Fruit fly (Drosophila melanogaster) whole organism, embryonic: ENCODE results near the gene RluA-1.

Experiments used
- Asciz ChIP-seq: fragments of 200-800 bp; sonication (Bioruptor generic); optimal IDR thresholded peaks from 2 replicates; lab custom pipeline; 2017; ENCODE audit warnings: missing biosample characterization, mild to moderate bottlenecking, missing genetic modification characterization, missing genetic modification reagents
- B-H2 ChIP-seq: fragments of 200-800 bp; sonication (Bioruptor generic); optimal IDR thresholded peaks from 2 replicates; lab custom pipeline; 2018; ENCODE audit warnings: missing biosample characterization, mild to moderate bottlenecking, missing genetic modification characterization
- Bgb ChIP-seq: fragments of 200-800 bp; sonication (Bioruptor generic); IDR thresholded peaks from 2 replicates; pipeline ENCODE4 v1.3.6; 2022; ENCODE audit warnings: missing biosample characterization, missing genetic modification characterization; ENCODE audit not compliant: partially characterized antibody
- CG10209 ChIP-seq: fragments of 200-800 bp; sonication (Bioruptor generic); optimal IDR thresholded peaks from 3 replicates; lab custom pipeline; 2017; ENCODE audit warnings: missing biosample characterization, mild to moderate bottlenecking, missing genetic modification characterization, missing genetic modification reagents
- CG11723 ChIP-seq: fragments of 200-800 bp; sonication (Bioruptor generic); optimal IDR thresholded peaks from 2 replicates; lab custom pipeline; 2017; ENCODE audit warnings: missing biosample characterization, mild to moderate bottlenecking, missing genetic modification characterization
- CG12104 ChIP-seq: fragments of 200-800 bp; sonication (Bioruptor generic); optimal IDR thresholded peaks from 3 replicates; lab custom pipeline; 2016; ENCODE audit warnings: missing biosample characterization, missing genetic modification characterization
- CG12155 ChIP-seq: fragments of 200-800 bp; sonication (Bioruptor generic); optimal IDR thresholded peaks from 3 replicates; lab custom pipeline; 2016; ENCODE audit warnings: missing biosample characterization, missing genetic modification characterization
- CG12744 ChIP-seq: fragments of 200-800 bp; sonication (Bioruptor generic); optimal IDR thresholded peaks from 2 replicates; lab custom pipeline; 2016; ENCODE audit warnings: missing biosample characterization, missing genetic modification characterization
- CG14710 ChIP-seq: fragments of 200-800 bp; sonication (Bioruptor generic); optimal IDR thresholded peaks from 3 replicates; lab custom pipeline; 2019; ENCODE audit warnings: missing biosample characterization, mild to moderate bottlenecking, missing genetic modification characterization, moderate library complexity
- CG15696 ChIP-seq: fragments of 200-800 bp; sonication (Bioruptor generic); optimal IDR thresholded peaks from 2 replicates; lab custom pipeline; 2019; ENCODE audit warnings: missing biosample characterization, mild to moderate bottlenecking, missing genetic modification characterization, moderate library complexity
- CG17829 ChIP-seq: fragments of 200-800 bp; optimal IDR thresholded peaks from 2 replicates; lab custom pipeline; 2019; ENCODE audit warnings: missing biosample characterization, mild to moderate bottlenecking, missing genetic modification characterization, moderate library complexity
- CG18262 ChIP-seq: fragments of 200-800 bp; optimal IDR thresholded peaks from 3 replicates; lab custom pipeline; 2019; ENCODE audit warnings: missing biosample characterization, mild to moderate bottlenecking, missing genetic modification characterization, moderate library complexity
- CG4820 ChIP-seq: fragments of 200-800 bp; sonication (Bioruptor generic); optimal IDR thresholded peaks from 3 replicates; lab custom pipeline; 2016; ENCODE audit warnings: missing biosample characterization, missing genetic modification characterization
- CG6854 ChIP-seq: fragments of 200-800 bp; sonication (Bioruptor generic); optimal IDR thresholded peaks from 3 replicates; lab custom pipeline; 2017; ENCODE audit warnings: missing biosample characterization, mild to moderate bottlenecking, missing genetic modification characterization
- CG7357 ChIP-seq: fragments of 200-800 bp; sonication (Bioruptor generic); IDR thresholded peaks from 3 replicates; pipeline ENCODE4 v1.3.6; 2022; ENCODE audit warnings: missing biosample characterization, missing genetic modification characterization
- CG7963 ChIP-seq: fragments of 200-800 bp; sonication (Bioruptor generic); IDR thresholded peaks from 3 replicates; pipeline ENCODE4 v1.3.6; 2022; ENCODE audit warnings: missing biosample characterization, missing genetic modification characterization; ENCODE audit not compliant: partially characterized antibody
- CG8281 ChIP-seq: fragments of 200-800 bp; sonication (Bioruptor generic); optimal IDR thresholded peaks from 2 replicates; lab custom pipeline; 2018; ENCODE audit warnings: missing biosample characterization, mild to moderate bottlenecking, missing genetic modification characterization, moderate library complexity
- CG8924 ChIP-seq: fragments of 200-800 bp; optimal IDR thresholded peaks from 3 replicates; lab custom pipeline; 2019; ENCODE audit warnings: missing biosample characterization, mild to moderate bottlenecking, missing genetic modification characterization, moderate library complexity
- Dll ChIP-seq: fragments of 200-800 bp; sonication (Bioruptor generic); IDR thresholded peaks from 4 replicates; pipeline ENCODE4 v1.3.6; 2022; ENCODE audit warnings: missing biosample characterization, missing genetic modification characterization; ENCODE audit not compliant: partially characterized antibody
- ERR ChIP-seq: fragments of 200-800 bp; sonication (Bioruptor generic); optimal IDR thresholded peaks from 2 replicates; lab custom pipeline; 2016; ENCODE audit warnings: missing biosample characterization, missing genetic modification characterization
- Ets65A ChIP-seq: fragments of 200-800 bp; sonication (Bioruptor generic); peaks from one replicate; lab custom pipeline; 2016; ENCODE audit warnings: missing biosample characterization, missing genetic modification characterization
- HLHmδ ChIP-seq: fragments of 200-800 bp; sonication (Bioruptor generic); optimal IDR thresholded peaks from 2 replicates; lab custom pipeline; 2018; ENCODE audit warnings: missing biosample characterization, mild to moderate bottlenecking, missing genetic modification characterization, moderate library complexity
- Mrtf ChIP-seq: fragments of 200-800 bp; sonication (Bioruptor generic); IDR thresholded peaks from 3 replicates; pipeline ENCODE4 v1.3.6; 2022; ENCODE audit warnings: missing biosample characterization, missing genetic modification characterization
- NFAT ChIP-seq: fragments of 200-800 bp; sonication (Bioruptor generic); IDR thresholded peaks from 2 replicates; pipeline ENCODE4 v1.3.6; 2022; ENCODE audit warnings: missing biosample characterization, missing genetic modification characterization
- PHDP ChIP-seq: fragments of 200-800 bp; sonication (Bioruptor generic); optimal IDR thresholded peaks from 3 replicates; lab custom pipeline; 2018; ENCODE audit warnings: missing biosample characterization, mild to moderate bottlenecking, missing genetic modification characterization, moderate library complexity
- Sin3A ChIP-seq: fragments of >200 bp; optimal IDR thresholded peaks from 2 replicates; lab custom pipeline; 2018
- Sox100B ChIP-seq: fragments of 200-800 bp; sonication (Bioruptor generic); optimal IDR thresholded peaks from 3 replicates; lab custom pipeline; 2018; ENCODE audit warnings: missing biosample characterization, mild to moderate bottlenecking, missing genetic modification characterization
- Usf ChIP-seq: fragments of 200-800 bp; sonication (Bioruptor generic); optimal IDR thresholded peaks from 2 replicates; lab custom pipeline; 2017; ENCODE audit warnings: missing genotype, missing biosample characterization, missing genetic modification characterization
- Xrp1 ChIP-seq: fragments of 200-800 bp; sonication (Bioruptor generic); IDR thresholded peaks from 2 replicates; pipeline ENCODE4 v1.3.6; 2022; ENCODE audit warnings: missing biosample characterization, missing genetic modification characterization
- bowl ChIP-seq: fragments of 200-800 bp; sonication (Bioruptor generic); IDR thresholded peaks from 2 replicates; pipeline ENCODE4 v1.3.6; 2022; ENCODE audit warnings: missing biosample characterization, missing genetic modification characterization
- bsh ChIP-seq, 2 experiments: fragments of 200-800 bp; sonication (Bioruptor generic); optimal IDR thresholded peaks; 2 replicates each; lab custom pipeline; 2017 to 2018; ENCODE audit warnings: mild to moderate bottlenecking in 2 of 2, missing biosample characterization in 2 of 2, missing genetic modification characterization in 2 of 2, moderate library complexity in 1 of 2
- crp ChIP-seq, 2 experiments: fragments of 200-800 bp; sonication (Bioruptor generic); optimal IDR thresholded peaks; 2 replicates in 1 of 2; 3 replicates in 1 of 2; lab custom pipeline; 2017; ENCODE audit warnings: missing biosample characterization in 2 of 2, missing genetic modification characterization in 2 of 2, mild to moderate bottlenecking in 1 of 2, moderate library complexity in 1 of 2
- danr ChIP-seq: fragments of 200-800 bp; sonication (Bioruptor generic); IDR thresholded peaks from 2 replicates; pipeline ENCODE4 v1.3.6; 2022; ENCODE audit warnings: missing biosample characterization, missing genetic modification characterization
- dpn ChIP-seq, 2 experiments: fragments of 200-800 bp; sonication (Bioruptor generic); optimal IDR thresholded peaks; 3 replicates each; lab custom pipeline; 2016; ENCODE audit warnings: missing biosample characterization in 2 of 2, missing genetic modification characterization in 2 of 2
- ems ChIP-seq: fragments of 200-800 bp; sonication (Bioruptor generic); optimal IDR thresholded peaks from 3 replicates; lab custom pipeline; 2016; ENCODE audit warnings: missing biosample characterization, missing genetic modification characterization
- hbn ChIP-seq: fragments of 200-800 bp; sonication (Bioruptor generic); IDR thresholded peaks from 2 replicates; pipeline ENCODE4 v1.3.6; 2022; ENCODE audit warnings: missing biosample characterization, missing genetic modification characterization; ENCODE audit not compliant: partially characterized antibody
- mam ChIP-seq: fragments of 200-800 bp; sonication (Bioruptor generic); optimal IDR thresholded peaks from 3 replicates; lab custom pipeline; 2016; ENCODE audit warnings: missing biosample characterization, missing genetic modification characterization
- nerfin-2 ChIP-seq: fragments of 200-800 bp; sonication (Bioruptor generic); IDR thresholded peaks from 2 replicates; pipeline ENCODE4 v1.3.6; 2022; ENCODE audit warnings: missing biosample characterization, missing genetic modification characterization; ENCODE audit not compliant: partially characterized antibody
- nom ChIP-seq: fragments of 200-800 bp; sonication (Bioruptor generic); optimal IDR thresholded peaks from 2 replicates; lab custom pipeline; 2017; ENCODE audit warnings: missing biosample characterization, missing genetic modification characterization, mild to moderate bottlenecking, moderate library complexity, missing genetic modification reagents
- onecut ChIP-seq: fragments of 200-800 bp; sonication (Bioruptor generic); IDR thresholded peaks from 2 replicates; pipeline ENCODE4 v1.3.6; 2022; ENCODE audit warnings: missing biosample characterization, missing genetic modification characterization
- run ChIP-seq: fragments of 200-800 bp; sonication (Bioruptor generic); optimal IDR thresholded peaks from 3 replicates; lab custom pipeline; 2018; ENCODE audit warnings: missing biosample characterization, mild to moderate bottlenecking, missing genetic modification characterization
- sc ChIP-seq, 3 experiments: fragments of >200 bp in 2 of 3; fragments of 200-800 bp in 1 of 3; sonication (Bioruptor generic) in 1 of 3; optimal IDR thresholded peaks; 2 replicates in 2 of 3; 3 replicates in 1 of 3; lab custom pipeline; 2017; ENCODE audit warnings: mild to moderate bottlenecking in 1 of 3, missing biosample characterization in 1 of 3, missing genetic modification characterization in 1 of 3, missing genetic modification reagents in 1 of 3
- shn ChIP-seq: fragments of 200-800 bp; sonication (Bioruptor generic); optimal IDR thresholded peaks from 3 replicates; lab custom pipeline; 2016; ENCODE audit warnings: missing biosample characterization, missing genetic modification characterization
- sob ChIP-seq: fragments of 200-800 bp; sonication (Bioruptor generic); IDR thresholded peaks from 2 replicates; pipeline ENCODE4 v1.3.6; 2022; ENCODE audit warnings: missing biosample characterization, missing genetic modification characterization
- stwl ChIP-seq: fragments of 200-800 bp; sonication (Bioruptor generic); optimal IDR thresholded peaks from 3 replicates; lab custom pipeline; 2018; ENCODE audit warnings: missing biosample characterization, mild to moderate bottlenecking, missing genetic modification characterization, moderate library complexity
- tll ChIP-seq, 2 experiments: fragments of 200-800 bp in 1 of 2; fragments of >200 bp in 1 of 2; sonication (Bioruptor generic) in 1 of 2; optimal IDR thresholded peaks; 2 replicates each; lab custom pipeline; 2017 to 2019; ENCODE audit warnings: missing biosample characterization in 2 of 2, missing genetic modification characterization in 2 of 2, mild to moderate bottlenecking in 1 of 2, moderate library complexity in 1 of 2
- tna ChIP-seq: fragments of 200-800 bp; sonication (Bioruptor generic); IDR thresholded peaks from 2 replicates; pipeline ENCODE4 v1.3.6; 2022; ENCODE audit warnings: missing biosample characterization, missing genetic modification characterization; ENCODE audit not compliant: partially characterized antibody
- trh ChIP-seq: fragments of 200-800 bp; sonication (Bioruptor generic); optimal IDR thresholded peaks from 2 replicates; lab custom pipeline; 2016; ENCODE audit warnings: missing biosample characterization, missing genetic modification characterization
- zen2 ChIP-seq: fragments of 200-800 bp; sonication (Bioruptor generic); IDR thresholded peaks from 3 replicates; pipeline ENCODE4 v1.3.6; 2022; ENCODE audit warnings: missing biosample characterization, missing genetic modification characterization; ENCODE audit not compliant: partially characterized antibody

The RluA-1 gene

dm6 chr2L:10435606-10436160 lies 38.5 kb downstream of the RluA-1 start, which contains the start of the genes TBC1D16 and holn1 (continued):
- peak; percentile 29 for TF ChIP-seq CG15696
- no peak for TF ChIP-seq CG8924 (tag; lab: Kevin White, UChicago)
- no peak for TF ChIP-seq shn (GFP tag; lab: Kevin White, UChicago)
- no peak for TF ChIP-seq CG12155 (GFP tag; lab: Kevin White, UChicago)
- no peak for TF ChIP-seq CG7357
- peak; percentile 29 for TF ChIP-seq CG18262 (tag; lab: Kevin White, UChicago)
- TF ChIP-seq zen2 (GFP tag; lab: Robert Waterston, UW), result peak; percentile 5; the same call in 1 of the 3 replicates
- TF ChIP-seq trh, result no peak
- TF ChIP-seq B-H2 (GFP tag; lab: Kevin White, UChicago), result no peak
- TF ChIP-seq bsh (GFP tag; optimal IDR thresholded peaks at IDR 0.05; lab: Kevin White, UChicago), result no peak
- TF ChIP-seq dpn (GFP tag; optimal IDR thresholded peaks at IDR 0.05; lab: Kevin White, UChicago), result no peak
- TF ChIP-seq Usf (GFP tag; lab: Kevin White, UChicago), result no peak
- no peak for TF ChIP-seq ERR (GFP tag; lab: Kevin White, UChicago)
- TF ChIP-seq tna, result no peak
- no peak for TF ChIP-seq nerfin-2 (GFP tag; lab: Robert Waterston, UW)
- TF ChIP-seq CG14710 (tag; lab: Kevin White, UChicago), result peak; percentile 37
- TF ChIP-seq bowl, result no peak
- TF ChIP-seq CG10209 (GFP tag; lab: Kevin White, UChicago), result no peak
- no peak for TF ChIP-seq tll (GFP tag; optimal IDR thresholded peaks at IDR 0.05; lab: Kevin White, UChicago)
- no peak for TF ChIP-seq NFAT
- TF ChIP-seq mam (GFP tag; lab: Kevin White, UChicago), result no peak
- TF ChIP-seq Sox100B (GFP tag; lab: Kevin White, UChicago), result peak; percentile 31
- TF ChIP-seq Xrp1, result 0 out of 2 replicates have a peak, but pooled peaks have one; percentile 25
- TF ChIP-seq CG12104, result peak; percentile 1
- TF ChIP-seq Bgb (GFP tag; lab: Robert Waterston, UW), result peak; percentile 42; the same call in 1 of the 2 replicates
- TF ChIP-seq CG7963 (GFP tag; lab: Robert Waterston, UW), result no peak
- TF ChIP-seq Sin3A (lab: Kevin White, UChicago), result no peak
- no peak for TF ChIP-seq CG6854 (GFP tag; lab: Kevin White, UChicago)
- peak; percentile 23 for TF ChIP-seq PHDP (tag; lab: Kevin White, UChicago)
- no peak for TF ChIP-seq nom
- TF ChIP-seq ems (GFP tag; lab: Kevin White, UChicago), result no peak
- peak in 1 of 2 experiments; percentile 20 for TF ChIP-seq crp (GFP tag; optimal IDR thresholded peaks at IDR 0.05; lab: Kevin White, UChicago)
- TF ChIP-seq stwl (tag; lab: Kevin White, UChicago), result peak; percentile 44
- TF ChIP-seq Ets65A, result no peak
- TF ChIP-seq hbn (GFP tag; lab: Robert Waterston, UW), result peak; percentile 53; the same call in 1 of the 2 replicates
- no peak for TF ChIP-seq HLHmδ (GFP tag; lab: Kevin White, UChicago)
- TF ChIP-seq Asciz (GFP tag; lab: Kevin White, UChicago), result no peak
- TF ChIP-seq sc (optimal IDR thresholded peaks at IDR 0.05; lab: Kevin White, UChicago), result no peak
- TF ChIP-seq sc (GFP tag; optimal IDR thresholded peaks at IDR 0.05; lab: Kevin White, UChicago), result no peak
- TF ChIP-seq CG11723 (GFP tag; lab: Kevin White, UChicago), result no peak
- TF ChIP-seq sob (GFP tag; lab: Robert Waterston, UW), result no peak
- no peak for TF ChIP-seq danr
- no peak for TF ChIP-seq Mrtf (GFP tag; lab: Robert Waterston, UW)
- TF ChIP-seq CG8281 (tag; lab: Kevin White, UChicago), result peak; percentile 3
- peak; percentile 12 for TF ChIP-seq CG17829
- TF ChIP-seq onecut (GFP tag; lab: Robert Waterston, UW), result peak; percentile 73
- no peak for TF ChIP-seq run (tag; lab: Kevin White, UChicago)
- TF ChIP-seq CG12744 (GFP tag; lab: Kevin White, UChicago), result no peak
- no peak for TF ChIP-seq CG4820 (GFP tag; lab: Kevin White, UChicago)
- TF ChIP-seq Dll (GFP tag; lab: Robert Waterston, UW), result peak; percentile 75
